Worm (Caenorhabditis elegans) whole organism, L1 larva: Measurements from ENCODE around the gene C15F1.1.

Experiments used
- C04F5.9 ChIP-seq: sonication (generic microtip); optimal IDR thresholded peaks from 2 replicates; lab custom pipeline; 2016; ENCODE audit warnings: missing genetic modification characterization, missing compliant biosample characterization
- C16A3.4 ChIP-seq: fragments of 150-350 bp; optimal IDR thresholded peaks from 2 replicates; lab custom pipeline; 2014; ENCODE audit warnings: missing biosample characterization, missing genetic modification characterization
- C34B4.2 ChIP-seq: sonication (generic microtip); optimal IDR thresholded peaks from 2 replicates; lab custom pipeline; 2017; ENCODE audit warnings: mild to moderate bottlenecking, missing genetic modification characterization, missing compliant biosample characterization
- Y116A8C.19 ChIP-seq: sonication (generic microtip); optimal IDR thresholded peaks from 2 replicates; lab custom pipeline; 2016; ENCODE audit warnings: missing compliant biosample characterization, missing genetic modification characterization, borderline replicate concordance
- aha-1 ChIP-seq: fragments of 150-350 bp; optimal IDR thresholded peaks from 2 replicates; lab custom pipeline; 2014; ENCODE audit warnings: missing biosample characterization, missing genetic modification characterization
- alr-1 ChIP-seq: fragments of 200-800 bp; sonication (Bioruptor generic); optimal IDR thresholded peaks from 2 replicates; lab custom pipeline; 2018; ENCODE audit warnings: borderline replicate concordance, mild to moderate bottlenecking, missing genetic modification characterization, missing compliant biosample characterization
- aly-2 ChIP-seq: fragments of 150-350 bp; optimal IDR thresholded peaks from 2 replicates; lab custom pipeline; 2014; ENCODE audit warnings: missing biosample characterization, missing genetic modification characterization
- blmp-1 ChIP-seq: fragments of 150-350 bp; optimal IDR thresholded peaks from 2 replicates; lab custom pipeline; 2014; ENCODE audit warnings: missing biosample characterization, missing genetic modification characterization
- ceh-82 ChIP-seq, 3 experiments: fragments of 150-350 bp in 1 of 3; sonication (generic microtip) in 2 of 3; optimal IDR thresholded peaks; 2 replicates each; lab custom pipeline; 2014 to 2017; ENCODE audit warnings: missing biosample characterization in 3 of 3, missing genetic modification characterization in 3 of 3
- ceh-88 ChIP-seq: fragments of 200-800 bp; sonication (Bioruptor generic); IDR thresholded peaks from 2 replicates; pipeline ENCODE4 v1.3.6; 2022; ENCODE audit warnings: missing genetic modification characterization, missing compliant biosample characterization
- ceh-90 ChIP-seq: sonication (generic microtip); optimal IDR thresholded peaks from 2 replicates; lab custom pipeline; 2016; ENCODE audit warnings: missing genetic modification characterization, missing compliant biosample characterization
- ces-1 ChIP-seq: fragments of 150-350 bp; optimal IDR thresholded peaks from 2 replicates; lab custom pipeline; 2014; ENCODE audit warnings: missing biosample characterization, missing genetic modification reagents, missing genetic modification characterization
- egl-27 ChIP-seq, 2 experiments: fragments of 150-350 bp in 1 of 2; sonication (generic microtip); optimal IDR thresholded peaks; 3 replicates each; lab custom pipeline; 2017 to 2018; ENCODE audit warnings: missing biosample characterization in 2 of 2, missing genetic modification characterization in 2 of 2, missing genetic modification reagents in 2 of 2
- elt-2 ChIP-seq: sonication (generic microtip); optimal IDR thresholded peaks from 2 replicates; lab custom pipeline; 2016; ENCODE audit warnings: missing genetic modification characterization, mild to moderate bottlenecking, inconsistent platforms, missing compliant biosample characterization, missing genetic modification reagents
- fkh-10 ChIP-seq: sonication (generic microtip); optimal IDR thresholded peaks from 2 replicates; lab custom pipeline; 2017; ENCODE audit warnings: missing biosample characterization, missing genetic modification reagents, missing genetic modification characterization
- fkh-4 ChIP-seq: sonication (generic microtip); optimal IDR thresholded peaks from 2 replicates; lab custom pipeline; 2016; ENCODE audit warnings: missing compliant biosample characterization, missing genetic modification characterization, borderline replicate concordance
- fkh-8 ChIP-seq: sonication (generic microtip); optimal IDR thresholded peaks from 2 replicates; lab custom pipeline; 2016; ENCODE audit warnings: mild to moderate bottlenecking, missing genetic modification characterization, missing compliant biosample characterization
- fos-1 ChIP-seq: fragments of 150-350 bp; optimal IDR thresholded peaks from 2 replicates; lab custom pipeline; 2014; ENCODE audit warnings: missing biosample characterization, missing genetic modification characterization
- grh-1 ChIP-seq: fragments of 200-800 bp; sonication (Bioruptor generic); IDR thresholded peaks from 2 replicates; pipeline ENCODE4 v1.3.6; 2022; ENCODE audit warnings: missing genetic modification reagents, missing genetic modification characterization, missing compliant biosample characterization
- hlh-17 ChIP-seq: fragments of 200-800 bp; sonication (Bioruptor generic); optimal IDR thresholded peaks from 2 replicates; lab custom pipeline; 2018; ENCODE audit warnings: missing genetic modification characterization, mild to moderate bottlenecking, missing compliant biosample characterization, moderate library complexity, borderline replicate concordance
- irx-1 ChIP-seq: sonication (generic microtip); optimal IDR thresholded peaks from 2 replicates; lab custom pipeline; 2016; ENCODE audit warnings: missing genetic modification characterization, missing compliant biosample characterization
- lin-14 ChIP-seq: fragments of 200-800 bp; sonication (Bioruptor generic); optimal IDR thresholded peaks from 2 replicates; lab custom pipeline; 2018; ENCODE audit warnings: mild to moderate bottlenecking, missing genetic modification characterization, moderate library complexity, missing compliant biosample characterization
- lin-15B ChIP-seq: fragments of 150-350 bp; sonication (generic microtip); optimal IDR thresholded peaks from 3 replicates; lab custom pipeline; 2014; ENCODE audit warnings: missing biosample characterization, missing genetic modification characterization
- lin-35 ChIP-seq, 2 experiments: fragments of 150-350 bp; optimal IDR thresholded peaks; 2 replicates each; lab custom pipeline; 2014; ENCODE audit warnings: missing biosample characterization in 2 of 2, missing genetic modification characterization in 2 of 2, missing genetic modification reagents in 2 of 2
- lin-39 ChIP-seq: fragments of 150-350 bp; optimal IDR thresholded peaks from 2 replicates; lab custom pipeline; 2014; ENCODE audit warnings: missing biosample characterization, missing genetic modification reagents, missing genetic modification characterization
- lir-3 ChIP-seq: sonication (generic microtip); optimal IDR thresholded peaks from 2 replicates; lab custom pipeline; 2016; ENCODE audit warnings: mild to moderate bottlenecking, missing genetic modification characterization, moderate library complexity, missing compliant biosample characterization; ENCODE audit not compliant: poor library complexity
- mdl-1 ChIP-seq, 2 experiments: fragments of 150-350 bp; optimal IDR thresholded peaks; 2 replicates each; lab custom pipeline; 2014 to 2017; ENCODE audit warnings: missing biosample characterization in 2 of 2, missing genetic modification characterization in 2 of 2, inconsistent platforms in 1 of 2
- mef-2 ChIP-seq: fragments of 150-350 bp; optimal IDR thresholded peaks from 2 replicates; lab custom pipeline; 2014; ENCODE audit warnings: missing biosample characterization, missing genetic modification characterization
- mep-1 ChIP-seq: fragments of 150-350 bp; optimal IDR thresholded peaks from 2 replicates; lab custom pipeline; 2014; ENCODE audit warnings: missing biosample characterization, missing genetic modification characterization
- nhr-11 ChIP-seq: fragments of 150-350 bp; optimal IDR thresholded peaks from 2 replicates; lab custom pipeline; 2014; ENCODE audit warnings: missing biosample characterization, missing genetic modification characterization
- nhr-12 ChIP-seq: sonication (generic microtip); optimal IDR thresholded peaks from 2 replicates; lab custom pipeline; 2017; ENCODE audit warnings: missing biosample characterization, missing genetic modification characterization
- nhr-20 ChIP-seq: sonication (generic microtip); optimal IDR thresholded peaks from 2 replicates; lab custom pipeline; 2016; ENCODE audit warnings: mild to moderate bottlenecking, missing genetic modification characterization, missing compliant biosample characterization
- nhr-47 ChIP-seq: sonication (generic microtip); optimal IDR thresholded peaks from 2 replicates; lab custom pipeline; 2016; ENCODE audit warnings: mild to moderate bottlenecking, missing genetic modification characterization, moderate library complexity, missing compliant biosample characterization
- nhr-71 ChIP-seq: sonication (generic microtip); optimal IDR thresholded peaks from 2 replicates; lab custom pipeline; 2016; ENCODE audit warnings: mild to moderate bottlenecking, missing genetic modification characterization, moderate library complexity, missing compliant biosample characterization
- nhr-76 ChIP-seq: sonication (generic microtip); optimal IDR thresholded peaks from 2 replicates; lab custom pipeline; 2017; ENCODE audit warnings: missing biosample characterization, missing genetic modification characterization
- nhr-77 ChIP-seq: fragments of 150-350 bp; optimal IDR thresholded peaks from 2 replicates; lab custom pipeline; 2014; ENCODE audit warnings: missing biosample characterization, missing genetic modification characterization
- nhr-90 ChIP-seq: sonication (generic microtip); optimal IDR thresholded peaks from 2 replicates; lab custom pipeline; 2016; ENCODE audit warnings: mild to moderate bottlenecking, missing genetic modification characterization, missing compliant biosample characterization; ENCODE audit not compliant: poor library complexity
- pag-3 ChIP-seq: sonication (generic microtip); optimal IDR thresholded peaks from 2 replicates; lab custom pipeline; 2017; ENCODE audit warnings: missing genetic modification characterization, mild to moderate bottlenecking, missing compliant biosample characterization, antibody characterized with exemption, borderline replicate concordance; ENCODE audit not compliant: insufficient read depth
- rnt-1 ChIP-seq: sonication (generic microtip); optimal IDR thresholded peaks from 2 replicates; lab custom pipeline; 2016; ENCODE audit warnings: mild to moderate bottlenecking, missing genetic modification characterization, moderate library complexity, missing compliant biosample characterization
- skn-1 ChIP-seq: fragments of 150-350 bp; optimal IDR thresholded peaks from 2 replicates; lab custom pipeline; 2014; ENCODE audit warnings: missing biosample characterization, missing genetic modification characterization
- snpc-4 ChIP-seq: fragments of 150-350 bp; optimal IDR thresholded peaks from 2 replicates; lab custom pipeline; 2014; ENCODE audit warnings: missing biosample characterization, missing genetic modification characterization
- sox-4 ChIP-seq: sonication (generic microtip); optimal IDR thresholded peaks from 2 replicates; lab custom pipeline; 2016; ENCODE audit warnings: missing genetic modification characterization, missing compliant biosample characterization
- sptf-1 ChIP-seq: fragments of 150-350 bp; optimal IDR thresholded peaks from 2 replicates; lab custom pipeline; 2014; ENCODE audit warnings: missing biosample characterization, missing genetic modification characterization
- sup-37 ChIP-seq: fragments of 200-800 bp; sonication (Bioruptor generic); optimal IDR thresholded peaks from 2 replicates; lab custom pipeline; 2018; ENCODE audit warnings: mild to moderate bottlenecking, missing genetic modification characterization, missing compliant biosample characterization
- tlp-1 ChIP-seq: fragments of 150-350 bp; optimal IDR thresholded peaks from 2 replicates; lab custom pipeline; 2014; ENCODE audit warnings: missing biosample characterization, missing genetic modification characterization
- unc-130 ChIP-seq: fragments of 150-350 bp; optimal IDR thresholded peaks from 2 replicates; lab custom pipeline; 2017; ENCODE audit warnings: missing biosample characterization, missing genetic modification characterization, inconsistent platforms
- unc-30 ChIP-seq: sonication (generic microtip); optimal IDR thresholded peaks from 2 replicates; lab custom pipeline; 2017; ENCODE audit warnings: missing biosample characterization, missing genetic modification characterization
- unc-86 ChIP-seq: sonication (generic microtip); optimal IDR thresholded peaks from 2 replicates; lab custom pipeline; 2016; ENCODE audit warnings: missing genetic modification characterization, missing compliant biosample characterization
- xbp-1 ChIP-seq: sonication (generic microtip); optimal IDR thresholded peaks from 2 replicates; lab custom pipeline; 2016; ENCODE audit warnings: missing genetic modification characterization, missing compliant biosample characterization
- zip-4 ChIP-seq: fragments of 200-800 bp; sonication (Bioruptor generic); optimal IDR thresholded peaks from 2 replicates; lab custom pipeline; 2018; ENCODE audit warnings: mild to moderate bottlenecking, missing genetic modification characterization, moderate library complexity, missing compliant biosample characterization
- ztf-11 ChIP-seq, 2 experiments: sonication (generic microtip); optimal IDR thresholded peaks; 2 replicates each; lab custom pipeline; 2016 to 2017; ENCODE audit warnings: missing genetic modification characterization in 2 of 2, missing biosample characterization in 1 of 2, missing compliant biosample characterization in 1 of 2
- ztf-4 ChIP-seq: fragments of 150-350 bp; optimal IDR thresholded peaks from 2 replicates; lab custom pipeline; 2014; ENCODE audit warnings: missing biosample characterization, missing genetic modification characterization

Gene C15F1.1

ce11 chrII:6951250-6951806 lies 38.4 kb upstream of the C15F1.1 start, which contains the start of the genes malt-1 and ceh-38 (continued):
- TF ChIP-seq nhr-47 (peak; percentile 96), xbp-1 (peak; percentile 93), Y116A8C.19 (tag; lab: Kevin White, UChicago) (no peak), unc-86 (peak; percentile 97), ces-1 (GFP tag; lab: Kevin White, UChicago) (no peak), zip-4 (peak; percentile 66), aly-2 (tag; lab: Kevin White, UChicago) (peak; percentile 71), hlh-17 (GFP tag; lab: Kevin White, UChicago) (no peak), sup-37 (GFP tag; lab: Kevin White, UChicago) (peak; percentile 74), mef-2 (peak; percentile 78), skn-1 (tag; lab: Kevin White, UChicago) (peak; percentile 93), elt-2 (tag; lab: Kevin White, UChicago) (peak; percentile 86), tlp-1 (no peak), lin-14 (GFP tag; lab: Kevin White, UChicago) (peak; percentile 98), grh-1 (GFP tag; lab: Robert Waterston, UW) (peak; percentile 76), pag-3 (tag; lab: Kevin White, UChicago) (no peak), alr-1 (tag; lab: Kevin White, UChicago) (no peak), fkh-8 (tag; lab: Kevin White, UChicago) (peak; percentile 97), egl-27 (tag; optimal IDR thresholded peaks at IDR 0.05; lab: Kevin White, UChicago) (peak; percentile 65 to 82), lin-15B (peak; percentile 74), lin-35 (GFP tag; optimal IDR thresholded peaks at IDR 0.05; lab: Kevin White, UChicago) (peak; percentile 88 to 92), irx-1 (tag; lab: Kevin White, UChicago) (peak; percentile 93), nhr-90 (peak; percentile 89), nhr-12 (tag; lab: Kevin White, UChicago) (no peak), fkh-10 (GFP tag; lab: Kevin White, UChicago) (peak; percentile 84), ceh-90 (peak; percentile 45), lin-39 (tag; lab: Kevin White, UChicago) (peak; percentile 94), nhr-11 (tag; lab: Kevin White, UChicago) (peak; percentile 92), blmp-1 (peak; percentile 86), nhr-20 (tag; lab: Kevin White, UChicago) (peak; percentile 96), nhr-77 (tag; lab: Kevin White, UChicago) (peak; percentile 96), mep-1 (peak; percentile 97), ceh-82 (tag; optimal IDR thresholded peaks at IDR 0.05; lab: Kevin White, UChicago) (peak; percentile 81 to 94 (median 84)), snpc-4 (tag; lab: Kevin White, UChicago) (peak; percentile 93), unc-30 (tag; lab: Kevin White, UChicago) (peak; percentile 51), fos-1 (tag; lab: Kevin White, UChicago) (peak; percentile 94), C34B4.2 (tag; lab: Kevin White, UChicago) (no peak), sptf-1 (no peak), nhr-76 (tag; lab: Kevin White, UChicago) (no peak), rnt-1 (tag; lab: Kevin White, UChicago) (peak; percentile 95), ceh-88 (peak; percentile 84), aha-1 (tag; lab: Kevin White, UChicago) (peak; percentile 85), nhr-71 (tag; lab: Kevin White, UChicago) (peak; percentile 98), sox-4 (tag; lab: Kevin White, UChicago) (peak; percentile 76), lir-3 (tag; lab: Kevin White, UChicago) (peak; percentile 87), ztf-4 (tag; lab: Kevin White, UChicago) (peak; percentile 94), mdl-1 (tag; optimal IDR thresholded peaks at IDR 0.05; lab: Kevin White, UChicago) (peak; percentile 77 to 97), ztf-11 (tag; optimal IDR thresholded peaks at IDR 0.05; lab: Kevin White, UChicago) (peak in 1 of 2 experiments; percentile 87), C16A3.4 (peak; percentile 97), C04F5.9 (tag; lab: Kevin White, UChicago) (peak; percentile 99), fkh-4 (tag; lab: Kevin White, UChicago) (peak; percentile 67), unc-130 (tag; lab: Kevin White, UChicago) (peak; percentile 32)
